Fruit fly (Drosophila melanogaster) whole organism, embryonic: ENCODE results near the gene CG12880.

ENCODE experiments used
- Asciz ChIP-seq: fragments of 200-800 bp; sonication (Bioruptor generic); optimal IDR thresholded peaks from 2 replicates; lab custom pipeline; 2017; ENCODE audit warnings: missing biosample characterization, mild to moderate bottlenecking, missing genetic modification characterization, missing genetic modification reagents
- B-H2 ChIP-seq: fragments of 200-800 bp; sonication (Bioruptor generic); optimal IDR thresholded peaks from 2 replicates; lab custom pipeline; 2018; ENCODE audit warnings: missing biosample characterization, mild to moderate bottlenecking, missing genetic modification characterization
- CG1024 ChIP-seq: fragments of 200-800 bp; sonication (Bioruptor generic); IDR thresholded peaks from 2 replicates; pipeline ENCODE4 v1.3.6; 2022; ENCODE audit warnings: missing biosample characterization, missing genetic modification characterization
- CG10274 ChIP-seq: fragments of 200-800 bp; sonication (Bioruptor generic); optimal IDR thresholded peaks from 3 replicates; lab custom pipeline; 2017; ENCODE audit warnings: missing biosample characterization, mild to moderate bottlenecking, missing genetic modification characterization
- CG10431 ChIP-seq: fragments of 200-800 bp; sonication (Bioruptor generic); optimal IDR thresholded peaks from 3 replicates; lab custom pipeline; 2018; ENCODE audit warnings: missing biosample characterization, mild to moderate bottlenecking, missing genetic modification characterization
- CG12744 ChIP-seq: fragments of 200-800 bp; sonication (Bioruptor generic); optimal IDR thresholded peaks from 2 replicates; lab custom pipeline; 2016; ENCODE audit warnings: missing biosample characterization, missing genetic modification characterization
- CG15269 ChIP-seq: fragments of 200-800 bp; sonication (Bioruptor generic); optimal IDR thresholded peaks from 2 replicates; lab custom pipeline; 2018; ENCODE audit warnings: missing biosample characterization, mild to moderate bottlenecking, missing genetic modification characterization, moderate library complexity
- CG15601 ChIP-seq: fragments of 200-800 bp; sonication (Bioruptor generic); optimal IDR thresholded peaks from 3 replicates; lab custom pipeline; 2019; ENCODE audit warnings: missing biosample characterization, mild to moderate bottlenecking, missing genetic modification characterization, moderate library complexity
- CG16815 ChIP-seq: fragments of 200-800 bp; sonication (Bioruptor generic); optimal IDR thresholded peaks from 3 replicates; lab custom pipeline; 2017; ENCODE audit warnings: missing biosample characterization, mild to moderate bottlenecking, missing genetic modification characterization
- CG17802 ChIP-seq: fragments of 200-800 bp; sonication (Bioruptor generic); optimal IDR thresholded peaks from 2 replicates; lab custom pipeline; 2018; ENCODE audit warnings: missing biosample characterization, mild to moderate bottlenecking, missing genetic modification characterization, moderate library complexity
- CG18476 ChIP-seq: fragments of 200-800 bp; sonication (Bioruptor generic); optimal IDR thresholded peaks from 2 replicates; lab custom pipeline; 2016; ENCODE audit warnings: missing biosample characterization, mild to moderate bottlenecking, missing genetic modification characterization
- CG32767 ChIP-seq: fragments of 200-800 bp; sonication (Bioruptor generic); IDR thresholded peaks from 2 replicates; pipeline ENCODE4 v1.3.6; 2022; ENCODE audit warnings: missing biosample characterization, missing genetic modification characterization
- CG33557 ChIP-seq: fragments of 200-800 bp; sonication (Bioruptor generic); optimal IDR thresholded peaks from 2 replicates; lab custom pipeline; 2019; ENCODE audit warnings: missing biosample characterization, mild to moderate bottlenecking, missing genetic modification characterization, moderate library complexity
- CG34224 ChIP-seq: fragments of 200-800 bp; sonication (Bioruptor generic); IDR thresholded peaks from 3 replicates; pipeline ENCODE4 v1.3.6; 2022; ENCODE audit warnings: missing biosample characterization, missing genetic modification characterization; ENCODE audit not compliant: partially characterized antibody
- CG3726 ChIP-seq: fragments of 200-800 bp; sonication (Bioruptor generic); IDR thresholded peaks from 3 replicates; pipeline ENCODE4, ENCODE4 v1.3.6; 2022; ENCODE audit warnings: missing biosample characterization, missing genetic modification characterization
- CG4730 ChIP-seq: fragments of 200-800 bp; sonication (Bioruptor generic); IDR thresholded peaks from 2 replicates; pipeline ENCODE4 v1.3.6; 2022; ENCODE audit warnings: missing biosample characterization, missing genetic modification characterization
- CG7372 ChIP-seq: fragments of 200-800 bp; sonication (Bioruptor generic); IDR thresholded peaks from 2 replicates; pipeline ENCODE4 v1.3.6; 2022; ENCODE audit warnings: missing biosample characterization, missing genetic modification characterization
- CG8089 ChIP-seq: fragments of 200-800 bp; sonication (Bioruptor generic); optimal IDR thresholded peaks from 3 replicates; lab custom pipeline; 2016; ENCODE audit warnings: missing biosample characterization, missing genetic modification characterization
- CrebB ChIP-seq: fragments of 200-800 bp; sonication (Bioruptor generic); optimal IDR thresholded peaks from 3 replicates; lab custom pipeline; 2018; ENCODE audit warnings: missing biosample characterization, mild to moderate bottlenecking, missing genetic modification characterization
- Dfd ChIP-seq, 2 experiments: fragments of >200 bp; optimal IDR thresholded peaks; 2 replicates each; lab custom pipeline; 2017; ENCODE audit warnings: missing biosample characterization in 2 of 2, missing genetic modification characterization in 2 of 2
- Dref ChIP-seq: fragments of 200-800 bp; sonication (Bioruptor generic); IDR thresholded peaks from 2 replicates; pipeline ENCODE4 v1.3.6; 2022; ENCODE audit warnings: missing biosample characterization, missing genetic modification characterization
- Ets65A ChIP-seq: fragments of 200-800 bp; sonication (Bioruptor generic); peaks from one replicate; lab custom pipeline; 2016; ENCODE audit warnings: missing biosample characterization, missing genetic modification characterization
- Fer2 ChIP-seq: fragments of 200-800 bp; sonication (Bioruptor generic); optimal IDR thresholded peaks from 2 replicates; lab custom pipeline; 2018; ENCODE audit warnings: missing biosample characterization, mild to moderate bottlenecking, missing genetic modification characterization, moderate library complexity
- Hmr ChIP-seq: fragments of 200-800 bp; sonication (Bioruptor generic); optimal IDR thresholded peaks from 3 replicates; lab custom pipeline; 2017; ENCODE audit warnings: mild to moderate bottlenecking, missing biosample characterization, missing genetic modification reagents, missing genetic modification characterization
- Hmx ChIP-seq: fragments of 200-800 bp; sonication (Bioruptor generic); optimal IDR thresholded peaks from 2 replicates; lab custom pipeline; 2016; ENCODE audit warnings: missing biosample characterization, missing genetic modification characterization
- Hr3 ChIP-seq: fragments of 200-800 bp; sonication (Bioruptor generic); optimal IDR thresholded peaks from 3 replicates; lab custom pipeline; 2016; ENCODE audit warnings: missing biosample characterization, missing genetic modification characterization
- Hsf ChIP-seq: fragments of 200-800 bp; sonication (Bioruptor generic); optimal IDR thresholded peaks from 3 replicates; lab custom pipeline; 2016; ENCODE audit warnings: missing biosample characterization, missing genetic modification characterization
- Meics ChIP-seq: fragments of 200-800 bp; sonication (Bioruptor generic); optimal IDR thresholded peaks from 2 replicates; lab custom pipeline; 2017; ENCODE audit warnings: missing biosample characterization, mild to moderate bottlenecking, missing genetic modification characterization
- Nf-YB ChIP-seq: fragments of 200-800 bp; sonication (Bioruptor generic); optimal IDR thresholded peaks from 3 replicates; lab custom pipeline; 2019; ENCODE audit warnings: missing biosample characterization, mild to moderate bottlenecking, missing genetic modification characterization, moderate library complexity
- Oli ChIP-seq: fragments of 200-800 bp; sonication (Bioruptor generic); optimal IDR thresholded peaks from 2 replicates; lab custom pipeline; 2018; ENCODE audit warnings: missing biosample characterization, mild to moderate bottlenecking, missing genetic modification characterization, moderate library complexity
- Stat92E ChIP-seq, 3 experiments: fragments of >200 bp in 2 of 3; fragments of 200-800 bp in 1 of 3; sonication (Bioruptor generic) in 1 of 3; optimal IDR thresholded peaks; 2 replicates each; lab custom pipeline; 2017 to 2019; ENCODE audit warnings: missing biosample characterization in 3 of 3, missing genetic modification characterization in 3 of 3, mild to moderate bottlenecking in 1 of 3, moderate library complexity in 1 of 3
- ato ChIP-seq: fragments of 200-800 bp; sonication (Bioruptor generic); IDR thresholded peaks from 2 replicates; pipeline ENCODE4 v1.3.6; 2022; ENCODE audit warnings: missing biosample characterization, missing genetic modification characterization; ENCODE audit not compliant: partially characterized antibody
- chm ChIP-seq: fragments of 200-800 bp; sonication (Bioruptor generic); IDR thresholded peaks from 2 replicates; pipeline ENCODE4 v1.3.6; 2022; ENCODE audit warnings: missing biosample characterization, missing genetic modification characterization
- dysf ChIP-seq: fragments of 200-800 bp; sonication (Bioruptor generic); IDR thresholded peaks from 3 replicates; pipeline ENCODE4 v1.3.6; 2022; ENCODE audit warnings: missing biosample characterization, missing genetic modification characterization
- en ChIP-seq: fragments of 200-800 bp; sonication (Bioruptor generic); optimal IDR thresholded peaks from 2 replicates; lab custom pipeline; 2016; ENCODE audit warnings: missing biosample characterization, missing genetic modification characterization
- gfzf ChIP-seq: fragments of 200-800 bp; sonication (Bioruptor generic); optimal IDR thresholded peaks from 2 replicates; lab custom pipeline; 2016; ENCODE audit warnings: missing biosample characterization, mild to moderate bottlenecking, missing genetic modification characterization, moderate library complexity
- jing ChIP-seq: fragments of 200-800 bp; sonication (Bioruptor generic); optimal IDR thresholded peaks from 2 replicates; lab custom pipeline; 2018; ENCODE audit warnings: missing biosample characterization, mild to moderate bottlenecking, missing genetic modification characterization
- lilli ChIP-seq: fragments of 200-800 bp; sonication (Bioruptor generic); optimal IDR thresholded peaks from 3 replicates; lab custom pipeline; 2016; ENCODE audit warnings: missing biosample characterization, missing genetic modification characterization
- lov ChIP-seq, 2 experiments: fragments of 200-800 bp in 1 of 2; fragments of >200 bp in 1 of 2; sonication (Bioruptor generic) in 1 of 2; IDR thresholded peaks in 1 of 2; optimal IDR thresholded peaks in 1 of 2; 2 replicates in 1 of 2; 3 replicates in 1 of 2; pipeline versions ENCODE4 v1.3.6 to Lab custom; 2017 to 2022; ENCODE audit warnings: missing biosample characterization in 1 of 2, missing genetic modification characterization in 1 of 2
- nmo ChIP-seq: fragments of 200-800 bp; sonication (Bioruptor generic); optimal IDR thresholded peaks from 2 replicates; lab custom pipeline; 2018; ENCODE audit warnings: missing biosample characterization, mild to moderate bottlenecking, missing genetic modification characterization, moderate library complexity
- otp ChIP-seq: fragments of 200-800 bp; sonication (Bioruptor generic); IDR thresholded peaks from 3 replicates; pipeline ENCODE4, ENCODE4 v1.3.6; 2022; ENCODE audit warnings: missing biosample characterization, missing genetic modification characterization
- pan ChIP-seq, 4 experiments: fragments of >200 bp in 3 of 4; fragments of 200-800 bp in 1 of 4; sonication (Bioruptor generic) in 1 of 4; optimal IDR thresholded peaks in 3 of 4; IDR thresholded peaks in 1 of 4; 2 replicates each; pipeline versions ENCODE4 v1.3.6 to Lab custom; 2017 to 2022; ENCODE audit warnings: missing biosample characterization in 2 of 4, missing genetic modification characterization in 2 of 4, mixed read lengths in 1 of 4
- pho ChIP-seq: fragments of 200-800 bp; sonication (Bioruptor generic); optimal IDR thresholded peaks from 2 replicates; lab custom pipeline; 2016; ENCODE audit warnings: missing biosample characterization, missing genetic modification characterization
- sisA ChIP-seq: fragments of 200-800 bp; sonication (Bioruptor generic); IDR thresholded peaks from 2 replicates; pipeline ENCODE4 v1.3.6; 2022; ENCODE audit warnings: missing biosample characterization, missing genetic modification characterization
- slou ChIP-seq: fragments of 200-800 bp; sonication (Bioruptor generic); optimal IDR thresholded peaks from 3 replicates; lab custom pipeline; 2016; ENCODE audit warnings: missing biosample characterization, missing genetic modification characterization
- tap ChIP-seq: fragments of 200-800 bp; optimal IDR thresholded peaks from 3 replicates; lab custom pipeline; 2019; ENCODE audit warnings: missing biosample characterization, mild to moderate bottlenecking, missing genetic modification characterization, moderate library complexity
- unpg ChIP-seq: fragments of 200-800 bp; sonication (Bioruptor generic); optimal IDR thresholded peaks from 3 replicates; lab custom pipeline; 2018; ENCODE audit warnings: missing biosample characterization, mild to moderate bottlenecking, missing genetic modification characterization, moderate library complexity
- zfh2 ChIP-seq: fragments of 200-800 bp; sonication (Bioruptor generic); optimal IDR thresholded peaks from 2 replicates; lab custom pipeline; 2016; ENCODE audit warnings: missing biosample characterization, missing genetic modification characterization

The CG12880 gene

DNA sequence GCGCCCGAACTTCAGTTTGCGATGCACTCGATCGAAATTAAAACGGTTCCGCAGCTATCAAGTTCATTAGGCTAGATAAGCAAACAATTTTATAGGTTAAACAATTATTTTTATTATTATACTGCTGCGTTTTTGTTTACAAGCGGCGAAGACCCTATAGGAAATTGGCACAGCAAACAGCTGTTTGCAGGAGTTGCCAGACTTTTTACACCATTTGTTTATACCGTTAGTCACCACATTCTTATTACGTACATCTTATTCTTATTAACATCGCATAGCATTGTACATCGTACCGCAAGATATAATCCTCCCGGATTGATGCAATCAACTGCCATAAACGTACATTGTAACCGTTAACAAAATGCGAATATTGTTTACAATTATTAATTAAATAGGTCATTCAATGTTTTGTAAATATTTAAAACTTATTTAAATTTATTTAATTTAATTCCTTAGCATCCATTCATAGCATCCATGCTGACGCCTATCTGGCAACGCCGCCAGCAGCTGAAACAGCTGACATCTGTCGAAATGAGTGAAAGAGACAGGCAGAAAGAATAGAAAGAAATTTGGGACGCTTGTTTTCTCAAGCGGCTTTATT is 20.9 kb downstream of the CG12880 start, which contains the start of the genes CROT and CG12877 (continued):
- TF ChIP-seq zfh2 (GFP tag; lab: Kevin White, UChicago) = peak; percentile 72
- peak; percentile 64; the same call in 1 of the 2 replicates for TF ChIP-seq chm (GFP tag; lab: Robert Waterston, UW)
- no peak for TF ChIP-seq lov (optimal IDR thresholded peaks at IDR 0.05; lab: Kevin White, UChicago)
- TF ChIP-seq lov (GFP tag; IDR thresholded peaks at IDR 0.05; lab: Robert Waterston, UW) = 0 out of 3 replicates have a peak, but pooled peaks have one; percentile 10
- peak; percentile 72 for TF ChIP-seq CG4730
- TF ChIP-seq Dfd (GFP tag; optimal IDR thresholded peaks at IDR 0.05; lab: Kevin White, UChicago) = no peak
- TF ChIP-seq lilli (GFP tag; lab: Kevin White, UChicago) = peak; percentile 86
- TF ChIP-seq CG32767 = 0 out of 2 replicates have a peak, but pooled peaks have one; percentile 24
- peak; percentile 73 for TF ChIP-seq Meics (GFP tag; lab: Kevin White, UChicago)
- TF ChIP-seq Asciz = peak; percentile 42
- TF ChIP-seq CG7372 = peak; percentile 62
- peak; percentile 49 for TF ChIP-seq CG10274 (GFP tag; lab: Kevin White, UChicago)
- no peak for TF ChIP-seq Hmx (GFP tag; lab: Kevin White, UChicago)
- peak; percentile 70 for TF ChIP-seq B-H2 (GFP tag; lab: Kevin White, UChicago)
- TF ChIP-seq CG16815 (GFP tag; lab: Kevin White, UChicago) = peak; percentile 73
- peak; percentile 72 for TF ChIP-seq CG15601 (tag; lab: Kevin White, UChicago)
- TF ChIP-seq dysf (GFP tag; lab: Robert Waterston, UW) = peak; percentile 82
- TF ChIP-seq pho = peak; percentile 50
- TF ChIP-seq Nf-YB (GFP tag; lab: Kevin White, UChicago) = peak; percentile 53
- peak; percentile 66 for TF ChIP-seq tap (tag; lab: Kevin White, UChicago)
- peak; percentile 72 for TF ChIP-seq sisA (GFP tag; lab: Robert Waterston, UW)
- no peak for TF ChIP-seq pan (optimal IDR thresholded peaks at IDR 0.05; lab: Kevin White, UChicago)
- peak in 1 of 2 experiments; percentile 63 for TF ChIP-seq pan (GFP tag; optimal IDR thresholded peaks at IDR 0.05 in 1 of 2, IDR thresholded peaks at IDR 0.05 in 1 of 2)
- no peak for TF ChIP-seq CG8089
- TF ChIP-seq CG18476 (GFP tag; lab: Kevin White, UChicago) = peak; percentile 52
- TF ChIP-seq Hsf (GFP tag; lab: Kevin White, UChicago) = peak; percentile 75
- TF ChIP-seq jing = peak; percentile 56
- no peak for TF ChIP-seq CrebB (tag; lab: Kevin White, UChicago)
- peak; percentile 78 for TF ChIP-seq unpg (GFP tag; lab: Kevin White, UChicago)
- TF ChIP-seq Hmr = peak; percentile 78
- TF ChIP-seq CG17802 (tag; lab: Kevin White, UChicago) = peak; percentile 31
- TF ChIP-seq CG12744 (GFP tag; lab: Kevin White, UChicago) = no peak
- peak; percentile 53; the same call in 1 of the 2 replicates for TF ChIP-seq CG1024 (GFP tag; lab: Robert Waterston, UW)
- peak; percentile 23; the same call in 1 of the 3 replicates for TF ChIP-seq CG3726 (GFP tag; lab: Robert Waterston, UW)
- peak; percentile 69 for TF ChIP-seq slou (GFP tag; lab: Kevin White, UChicago)
- peak; percentile 61 for TF ChIP-seq CG33557
- TF ChIP-seq Oli (tag; lab: Kevin White, UChicago) = peak; percentile 81
- no peak for TF ChIP-seq Stat92E (GFP tag; optimal IDR thresholded peaks at IDR 0.05; lab: Kevin White, UChicago)
- peak; percentile 89 for TF ChIP-seq Hr3 (GFP tag; lab: Kevin White, UChicago)
- TF ChIP-seq gfzf (GFP tag; lab: Kevin White, UChicago) = no peak
- TF ChIP-seq otp (GFP tag; lab: Robert Waterston, UW) = 0 out of 3 replicates have a peak, but pooled peaks have one; percentile 53
- no peak for TF ChIP-seq en
- TF ChIP-seq ato (GFP tag; lab: Robert Waterston, UW) = no peak
- TF ChIP-seq Fer2 (tag; lab: Kevin White, UChicago) = peak; percentile 49
- peak; percentile 91 for TF ChIP-seq nmo (GFP tag; lab: Kevin White, UChicago)
- TF ChIP-seq CG34224 (GFP tag; lab: Robert Waterston, UW) = no peak
- TF ChIP-seq Dref = peak; percentile 15; the same call in 1 of the 2 replicates
- TF ChIP-seq CG15269 (tag; lab: Kevin White, UChicago) = peak; percentile 78
- TF ChIP-seq CG10431 (GFP tag; lab: Kevin White, UChicago) = no peak
- TF ChIP-seq Ets65A (GFP tag; lab: Kevin White, UChicago) = peak; percentile 90
